Worm (Caenorhabditis elegans): Measurements from ENCODE around the gene sdz-18.

sdz-18 gene

ce11 chrII:1735145-1735544 lies 28.9 kb upstream of the sdz-18 start:
- TF ChIP-seq ref-1 (GFP tag; conservative IDR thresholded peaks at IDR 0.05), result no peak
- TF ChIP-seq flt-1 (GFP tag; IDR thresholded peaks at IDR 0.05), result no peak
- no peak for TF ChIP-seq klf-2 (GFP tag; conservative IDR thresholded peaks at IDR 0.05)
- no peak for TF ChIP-seq cog-1 (tag; optimal IDR thresholded peaks at IDR 0.05)
- TF ChIP-seq T22C8.4 (GFP tag; IDR thresholded peaks at IDR 0.05), result no peak
- TF ChIP-seq tab-1 (GFP tag; IDR thresholded peaks at IDR 0.05), result no peak
- no peak for TF ChIP-seq ztf-23 (GFP tag; IDR thresholded peaks at IDR 0.05)
- no peak for TF ChIP-seq ztf-29 (GFP tag; IDR thresholded peaks at IDR 0.05)
- no peak for TF ChIP-seq med-1 (GFP tag; optimal IDR thresholded peaks at IDR 0.05; ENCODE audit: insufficient read depth)

- TF ChIP-seq ref-1 (GFP tag; conservative IDR thresholded peaks at IDR 0.05) (no peak), med-1 (GFP tag; optimal IDR thresholded peaks at IDR 0.05; ENCODE audit: insufficient read depth) (no peak), flt-1 (GFP tag; IDR thresholded peaks at IDR 0.05) (no peak)
Observed at ce11 chrII:1731932-1732331, 25.6 kb upstream of the sdz-18 start, which contains the start of gene ceh-82. Gene ceh-82 (plus strand): TSS chrII:1732232.

ce11 chrII:1730103-1730502 lies 23.8 kb upstream of the sdz-18 start, which contains the start of gene ceh-81:
Gene ceh-81 (plus strand): TSS chrII:1730403.
- TF ChIP-seq flt-1 (GFP tag; IDR thresholded peaks at IDR 0.05) (no peak), tab-1 (GFP tag; IDR thresholded peaks at IDR 0.05) (no peak), med-1 (GFP tag; optimal IDR thresholded peaks at IDR 0.05; ENCODE audit: insufficient read depth) (no peak), ztf-29 (GFP tag; IDR thresholded peaks at IDR 0.05) (no peak), cog-1 (tag; optimal IDR thresholded peaks at IDR 0.05) (no peak), ref-1 (GFP tag; conservative IDR thresholded peaks at IDR 0.05) (no peak)

ce11 chrII:1728253-1728652 lies 22.0 kb upstream of the sdz-18 start, which contains the start of gene btb-9:
Gene btb-9 (plus strand): TSS chrII:1728506.
- TF ChIP-seq cog-1 (tag; optimal IDR thresholded peaks at IDR 0.05), result no peak
- no peak for TF ChIP-seq tab-1 (GFP tag; IDR thresholded peaks at IDR 0.05)
- no peak for TF ChIP-seq klf-2 (GFP tag; conservative IDR thresholded peaks at IDR 0.05)
- TF ChIP-seq ztf-29 (GFP tag; IDR thresholded peaks at IDR 0.05), result no peak
- no peak for TF ChIP-seq T22C8.4 (GFP tag; IDR thresholded peaks at IDR 0.05)
- TF ChIP-seq ref-1 (GFP tag; conservative IDR thresholded peaks at IDR 0.05), result no peak
- TF ChIP-seq flt-1 (GFP tag; IDR thresholded peaks at IDR 0.05), result no peak
- no peak for TF ChIP-seq med-1 (GFP tag; optimal IDR thresholded peaks at IDR 0.05; ENCODE audit: insufficient read depth)
- TF ChIP-seq ztf-23 (GFP tag; IDR thresholded peaks at IDR 0.05), result no peak

- TF ChIP-seq flt-1 (GFP tag; IDR thresholded peaks at IDR 0.05) (0 out of 2 replicates have a peak, but pooled peaks have one; percentile 21), ztf-23 (GFP tag; IDR thresholded peaks at IDR 0.05) (no peak)
Observed at ce11 chrII:1725735-1726134, 19.4 kb upstream of the sdz-18 start, which contains the start of gene F45C12.17. Gene F45C12.17 (plus strand): TSS chrII:1726111.

ce11 chrII:1724314-1724713 lies 18.0 kb upstream of the sdz-18 start, which contains the start of gene fbxb-11:
Gene fbxb-11 (plus strand): TSS chrII:1724614.
- TF ChIP-seq ref-1 (GFP tag; conservative IDR thresholded peaks at IDR 0.05) (no peak), tab-1 (GFP tag; IDR thresholded peaks at IDR 0.05) (no peak), med-1 (GFP tag; optimal IDR thresholded peaks at IDR 0.05; ENCODE audit: insufficient read depth) (no peak), klf-2 (GFP tag; conservative IDR thresholded peaks at IDR 0.05) (no peak), ztf-29 (GFP tag; IDR thresholded peaks at IDR 0.05) (no peak), ztf-23 (GFP tag; IDR thresholded peaks at IDR 0.05) (no peak), cog-1 (tag; optimal IDR thresholded peaks at IDR 0.05) (no peak), flt-1 (GFP tag; IDR thresholded peaks at IDR 0.05) (no peak), T22C8.4 (GFP tag; IDR thresholded peaks at IDR 0.05) (no peak)

- TF ChIP-seq tab-1 (GFP tag; IDR thresholded peaks at IDR 0.05), result no peak
- TF ChIP-seq T22C8.4 (GFP tag; IDR thresholded peaks at IDR 0.05), result no peak
- no peak for TF ChIP-seq flt-1 (GFP tag; IDR thresholded peaks at IDR 0.05)
- TF ChIP-seq ztf-23 (GFP tag; IDR thresholded peaks at IDR 0.05), result no peak
- TF ChIP-seq cog-1 (tag; optimal IDR thresholded peaks at IDR 0.05), result no peak
- no peak for TF ChIP-seq klf-2 (GFP tag; conservative IDR thresholded peaks at IDR 0.05)
- TF ChIP-seq ztf-29 (GFP tag; IDR thresholded peaks at IDR 0.05), result no peak
- TF ChIP-seq med-1 (GFP tag; optimal IDR thresholded peaks at IDR 0.05; ENCODE audit: insufficient read depth), result no peak
Observed at ce11 chrII:1722394-1722793, 16.1 kb upstream of the sdz-18 start, which contains the start of the genes fbxb-5 and btb-8. Gene fbxb-5 (minus strand): TSS chrII:1722494. Gene btb-8 (plus strand): TSS chrII:1722770.

- TF ChIP-seq ref-1 (GFP tag; conservative IDR thresholded peaks at IDR 0.05), result no peak
- no peak for TF ChIP-seq tab-1 (GFP tag; IDR thresholded peaks at IDR 0.05)
- no peak for TF ChIP-seq T22C8.4 (GFP tag; IDR thresholded peaks at IDR 0.05)
- TF ChIP-seq flt-1 (GFP tag; IDR thresholded peaks at IDR 0.05), result no peak
- TF ChIP-seq med-1 (GFP tag; optimal IDR thresholded peaks at IDR 0.05; ENCODE audit: insufficient read depth), result no peak
- TF ChIP-seq klf-2 (GFP tag; conservative IDR thresholded peaks at IDR 0.05), result no peak
- TF ChIP-seq cog-1 (tag; optimal IDR thresholded peaks at IDR 0.05), result no peak
- no peak for TF ChIP-seq ztf-23 (GFP tag; IDR thresholded peaks at IDR 0.05)
- TF ChIP-seq ztf-29 (GFP tag; IDR thresholded peaks at IDR 0.05), result no peak
Observed at ce11 chrII:1719153-1719552, 12.9 kb upstream of the sdz-18 start, which contains the start of gene fbxb-48. Gene fbxb-48 (minus strand): TSS chrII:1719253.

- TF ChIP-seq ztf-23 (GFP tag; IDR thresholded peaks at IDR 0.05) (no peak), ref-1 (GFP tag; conservative IDR thresholded peaks at IDR 0.05) (no peak), cog-1 (tag; optimal IDR thresholded peaks at IDR 0.05) (no peak), klf-2 (GFP tag; conservative IDR thresholded peaks at IDR 0.05) (no peak), tab-1 (GFP tag; IDR thresholded peaks at IDR 0.05) (0 out of 2 replicates have a peak, but pooled peaks have one; percentile 53), T22C8.4 (GFP tag; IDR thresholded peaks at IDR 0.05) (no peak), ztf-29 (GFP tag; IDR thresholded peaks at IDR 0.05) (no peak), med-1 (GFP tag; optimal IDR thresholded peaks at IDR 0.05; ENCODE audit: insufficient read depth) (no peak)
Observed at ce11 chrII:1714772-1715353, 8.6 kb upstream of the sdz-18 start, which contains the start of gene btb-6. Gene btb-6 (plus strand): TSS chrII:1715303.

ce11 chrII:1712938-1713337 lies 6.7 kb upstream of the sdz-18 start, which contains the start of gene btb-7:
Gene btb-7 (plus strand): TSS chrII:1713238.
- TF ChIP-seq flt-1 (GFP tag; IDR thresholded peaks at IDR 0.05) (no peak), med-1 (GFP tag; optimal IDR thresholded peaks at IDR 0.05; ENCODE audit: insufficient read depth) (no peak), cog-1 (tag; optimal IDR thresholded peaks at IDR 0.05) (no peak), klf-2 (GFP tag; conservative IDR thresholded peaks at IDR 0.05) (no peak), ztf-23 (GFP tag; IDR thresholded peaks at IDR 0.05) (no peak), tab-1 (GFP tag; IDR thresholded peaks at IDR 0.05) (no peak), ref-1 (GFP tag; conservative IDR thresholded peaks at IDR 0.05) (no peak), ztf-29 (GFP tag; IDR thresholded peaks at IDR 0.05) (no peak), T22C8.4 (GFP tag; IDR thresholded peaks at IDR 0.05) (no peak)

All from whole organism, midembryonic.